Worm (Caenorhabditis elegans): Measurements from ENCODE around the gene grl-2.

Gene grl-2

ce11 chrV:12944775-12945174 lies at the start of gene grl-2:
grl-2 (plus strand) TSS chrV:12945075.
- TF ChIP-seq ahr-1 (tag; optimal IDR thresholded peaks at IDR 0.05) (no peak), madf-2 (tag; optimal IDR thresholded peaks at IDR 0.05) (no peak), hlh-6 (tag; optimal IDR thresholded peaks at IDR 0.05) (no peak), ceh-19 (GFP tag; optimal IDR thresholded peaks at IDR 0.05) (no peak), K09A11.1 (tag; optimal IDR thresholded peaks at IDR 0.05; ENCODE audit: insufficient read depth) (no peak), ref-2 (tag; optimal IDR thresholded peaks at IDR 0.05) (no peak), unc-3 (GFP tag; conservative IDR thresholded peaks at IDR 0.05) (no peak), unc-3 (tag; optimal IDR thresholded peaks at IDR 0.05) (no peak), ceh-9 (tag; optimal IDR thresholded peaks at IDR 0.05) (no peak), nhr-11 (tag; optimal IDR thresholded peaks at IDR 0.05) (no peak)

ce11 chrV:12895772-12896171 lies 49.1 kb upstream of the grl-2 start, which contains the start of gene ttbk-7:
ttbk-7 (minus strand) TSS chrV:12895872.
- peak; percentile 9 for TF ChIP-seq unc-42 (tag; optimal IDR thresholded peaks at IDR 0.05)
- no peak for TF ChIP-seq ttx-3 (tag; optimal IDR thresholded peaks at IDR 0.05)
- TF ChIP-seq Y22D7AL.16 (tag; optimal IDR thresholded peaks at IDR 0.05) = no peak
- TF ChIP-seq fkh-6 (tag; optimal IDR thresholded peaks at IDR 0.05) = peak; percentile 21
- peak; percentile 33 for TF ChIP-seq hlh-8 (tag; optimal IDR thresholded peaks at IDR 0.05)

- TF ChIP-seq ceh-34 (tag; optimal IDR thresholded peaks at IDR 0.05) (no peak), unc-55 (GFP tag; optimal IDR thresholded peaks at IDR 0.05) (peak; percentile 47), zip-5 (tag; optimal IDR thresholded peaks at IDR 0.05) (no peak)
These were observed 48.0 kb upstream of the grl-2 start for ce11 chrV:12896850-12897249.

ce11 chrV:12897338-12897737 lies 47.5 kb upstream of the grl-2 start:
- TF ChIP-seq ceh-31 (tag; optimal IDR thresholded peaks at IDR 0.05) (peak; percentile 64), ttx-3 (tag; optimal IDR thresholded peaks at IDR 0.05) (no peak), unc-42 (tag; optimal IDR thresholded peaks at IDR 0.05) (peak; percentile 92), tbx-2 (tag; optimal IDR thresholded peaks at IDR 0.05) (peak; percentile 27), pax-1 (tag; optimal IDR thresholded peaks at IDR 0.05) (peak; percentile 55)

ce11 chrV:12898583-12899232 lies 46.2 kb upstream of the grl-2 start:
- TF ChIP-seq ceh-30 (tag; optimal IDR thresholded peaks at IDR 0.05) (no peak), ceh-34 (tag; optimal IDR thresholded peaks at IDR 0.05) (peak; percentile 47), ceh-19 (GFP tag; optimal IDR thresholded peaks at IDR 0.05) (peak; percentile 40)

ce11 chrV:12901301-12901700 lies 43.6 kb upstream of the grl-2 start:
- TF ChIP-seq unc-42 (tag; optimal IDR thresholded peaks at IDR 0.05) (peak; percentile 95), mec-3 (tag; optimal IDR thresholded peaks at IDR 0.05; ENCODE audit: borderline replicate concordance) (no peak)

ce11 chrV:12904054-12904453 lies 40.8 kb upstream of the grl-2 start, which contains the start of gene ttr-27:
ttr-27 (minus strand) TSS chrV:12904098.
- TF ChIP-seq npax-4 (tag; optimal IDR thresholded peaks at IDR 0.05) (no peak), dmd-4 (tag; optimal IDR thresholded peaks at IDR 0.05; ENCODE audit: borderline replicate concordance) (no peak), ceh-48 (tag; optimal IDR thresholded peaks at IDR 0.05) (no peak), ceh-22 (tag; optimal IDR thresholded peaks at IDR 0.05) (no peak), fkh-10 (GFP tag; optimal IDR thresholded peaks at IDR 0.05) (no peak), ref-2 (tag; optimal IDR thresholded peaks at IDR 0.05) (no peak), unc-42 (tag; optimal IDR thresholded peaks at IDR 0.05) (no peak), lin-11 (tag; optimal IDR thresholded peaks at IDR 0.05) (no peak), hlh-30 (tag; optimal IDR thresholded peaks at IDR 0.05; ENCODE audit: insufficient read depth) (no peak), mec-3 (tag; optimal IDR thresholded peaks at IDR 0.05; ENCODE audit: borderline replicate concordance) (no peak), ceh-14 (tag; optimal IDR thresholded peaks at IDR 0.05) (no peak), ceh-24 (tag; optimal IDR thresholded peaks at IDR 0.05) (no peak), unc-3 (GFP tag; conservative IDR thresholded peaks at IDR 0.05) (no peak), unc-3 (tag; optimal IDR thresholded peaks at IDR 0.05) (no peak), sox-4 (tag; optimal IDR thresholded peaks at IDR 0.05) (no peak), C38D4.7 (GFP tag; optimal IDR thresholded peaks at IDR 0.05) (no peak), Y22D7AL.16 (tag; optimal IDR thresholded peaks at IDR 0.05) (no peak), pat-9 (tag; optimal IDR thresholded peaks at IDR 0.05) (no peak), rnt-1 (tag; optimal IDR thresholded peaks at IDR 0.05) (no peak), eyg-1 (tag; optimal IDR thresholded peaks at IDR 0.05) (no peak)
